Worm (Caenorhabditis elegans) whole organism, midembryonic: ENCODE measurements around the gene srd-50.

Source experiments
- T22C8.4 ChIP-seq: fragments of 200-800 bp; sonication (Bioruptor generic); IDR thresholded peaks from 2 replicates; pipeline ENCODE4 v1.3.6; 2022; ENCODE audit warnings: missing genetic modification characterization, missing compliant biosample characterization
- cog-1 ChIP-seq: sonication (generic microtip); optimal IDR thresholded peaks from 2 replicates; lab custom pipeline; 2016; ENCODE audit warnings: missing genetic modification characterization, missing compliant biosample characterization
- flt-1 ChIP-seq: fragments of 200-800 bp; sonication (Bioruptor generic); IDR thresholded peaks from 2 replicates; pipeline ENCODE4 v1.3.6; 2022; ENCODE audit warnings: missing genetic modification characterization, missing compliant biosample characterization
- klf-2 ChIP-seq: fragments of 200-800 bp; sonication (Bioruptor generic); conservative IDR thresholded peaks from 2 replicates; pipeline ENCODE4 v1.3.6; 2022; ENCODE audit warnings: missing genetic modification reagents, missing genetic modification characterization, missing compliant biosample characterization
- med-1 ChIP-seq: sonication (generic microtip); optimal IDR thresholded peaks from 2 replicates; lab custom pipeline; 2017; ENCODE audit warnings: missing genetic modification characterization, mild to moderate bottlenecking, missing compliant biosample characterization, antibody characterized with exemption, missing genetic modification reagents; ENCODE audit not compliant: insufficient read depth
- ref-1 ChIP-seq: fragments of 200-800 bp; sonication (Bioruptor generic); conservative IDR thresholded peaks from 2 replicates; pipeline ENCODE4 v1.3.6; 2022; ENCODE audit warnings: missing genetic modification reagents, missing genetic modification characterization, missing compliant biosample characterization
- tab-1 ChIP-seq: fragments of 200-800 bp; sonication (Bioruptor generic); IDR thresholded peaks from 2 replicates; pipeline ENCODE4 v1.3.6; 2022; ENCODE audit warnings: missing genetic modification characterization, missing compliant biosample characterization
- ztf-23 ChIP-seq: fragments of 200-800 bp; sonication (Bioruptor generic); IDR thresholded peaks from 2 replicates; pipeline ENCODE4 v1.3.6; 2022; ENCODE audit warnings: missing genetic modification reagents, missing genetic modification characterization, missing compliant biosample characterization
- ztf-29 ChIP-seq: fragments of 200-800 bp; sonication (Bioruptor generic); IDR thresholded peaks from 2 replicates; pipeline ENCODE4 v1.3.6; 2022; ENCODE audit warnings: missing genetic modification reagents, missing genetic modification characterization, missing compliant biosample characterization

The srd-50 gene

DNA sequence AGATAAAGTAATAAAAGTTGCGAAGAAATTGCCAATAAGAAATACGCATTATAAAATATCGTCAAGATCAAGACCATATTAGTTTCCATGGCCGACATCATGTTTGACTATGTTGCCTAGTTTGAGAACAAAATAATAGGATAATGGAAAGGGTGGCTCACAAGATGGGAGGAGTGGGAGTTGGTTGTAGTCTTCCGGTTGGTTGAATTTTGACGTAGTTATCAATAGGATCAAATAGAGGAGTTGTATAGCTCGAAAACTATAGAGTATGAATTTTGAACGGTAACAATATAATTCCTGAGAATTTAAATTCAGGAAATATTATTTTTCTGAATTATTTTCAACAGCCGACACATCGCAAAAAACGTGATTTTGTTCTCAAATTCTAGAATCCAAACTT lies at the start of gene srd-50:
srd-50 (minus strand) TSS at position 101 of the 400 bp plus-strand sequence.
- no peak for TF ChIP-seq T22C8.4 (GFP tag; lab: Robert Waterston, UW)
- TF ChIP-seq cog-1 (tag; lab: Kevin White, UChicago) = no peak
- TF ChIP-seq flt-1 = no peak
- TF ChIP-seq med-1 = no peak
- no peak for TF ChIP-seq tab-1 (GFP tag; lab: Robert Waterston, UW)
- TF ChIP-seq ztf-23 (GFP tag; lab: Robert Waterston, UW) = no peak
- TF ChIP-seq ztf-29 (GFP tag; lab: Robert Waterston, UW) = no peak
- no peak for TF ChIP-seq ref-1
- TF ChIP-seq klf-2 (GFP tag; lab: Robert Waterston, UW) = no peak

- TF ChIP-seq tab-1 (GFP tag; lab: Robert Waterston, UW) = no peak
- TF ChIP-seq ref-1 = no peak
Measured at ce11 chrX:13530015-13530778, 48.6 kb upstream of the srd-50 start.

ce11 chrX:13528630-13529138 lies 47.1 kb upstream of the srd-50 start, which contains the start of gene F18H3.4:
F18H3.4 (plus strand) TSS chrX:13529088.
- TF ChIP-seq klf-2 (GFP tag; lab: Robert Waterston, UW) (no peak), med-1 (no peak)

- peak; percentile 72 for TF ChIP-seq ztf-23 (GFP tag; lab: Robert Waterston, UW)
- peak; percentile 73 for TF ChIP-seq ztf-29 (GFP tag; lab: Robert Waterston, UW)
- TF ChIP-seq flt-1 = 0 out of 2 replicates have a peak, but pooled peaks have one; percentile 39
- no peak for TF ChIP-seq ref-1
- no peak for TF ChIP-seq T22C8.4 (GFP tag; lab: Robert Waterston, UW)
- TF ChIP-seq med-1 = no peak
- no peak for TF ChIP-seq klf-2 (GFP tag; lab: Robert Waterston, UW)
- TF ChIP-seq cog-1 (tag; lab: Kevin White, UChicago) = peak; percentile 69
Measured at ce11 chrX:13527347-13528092, 45.9 kb upstream of the srd-50 start, which contains the start of gene pab-2. pab-2 (minus strand) TSS chrX:13527415.

DNA sequence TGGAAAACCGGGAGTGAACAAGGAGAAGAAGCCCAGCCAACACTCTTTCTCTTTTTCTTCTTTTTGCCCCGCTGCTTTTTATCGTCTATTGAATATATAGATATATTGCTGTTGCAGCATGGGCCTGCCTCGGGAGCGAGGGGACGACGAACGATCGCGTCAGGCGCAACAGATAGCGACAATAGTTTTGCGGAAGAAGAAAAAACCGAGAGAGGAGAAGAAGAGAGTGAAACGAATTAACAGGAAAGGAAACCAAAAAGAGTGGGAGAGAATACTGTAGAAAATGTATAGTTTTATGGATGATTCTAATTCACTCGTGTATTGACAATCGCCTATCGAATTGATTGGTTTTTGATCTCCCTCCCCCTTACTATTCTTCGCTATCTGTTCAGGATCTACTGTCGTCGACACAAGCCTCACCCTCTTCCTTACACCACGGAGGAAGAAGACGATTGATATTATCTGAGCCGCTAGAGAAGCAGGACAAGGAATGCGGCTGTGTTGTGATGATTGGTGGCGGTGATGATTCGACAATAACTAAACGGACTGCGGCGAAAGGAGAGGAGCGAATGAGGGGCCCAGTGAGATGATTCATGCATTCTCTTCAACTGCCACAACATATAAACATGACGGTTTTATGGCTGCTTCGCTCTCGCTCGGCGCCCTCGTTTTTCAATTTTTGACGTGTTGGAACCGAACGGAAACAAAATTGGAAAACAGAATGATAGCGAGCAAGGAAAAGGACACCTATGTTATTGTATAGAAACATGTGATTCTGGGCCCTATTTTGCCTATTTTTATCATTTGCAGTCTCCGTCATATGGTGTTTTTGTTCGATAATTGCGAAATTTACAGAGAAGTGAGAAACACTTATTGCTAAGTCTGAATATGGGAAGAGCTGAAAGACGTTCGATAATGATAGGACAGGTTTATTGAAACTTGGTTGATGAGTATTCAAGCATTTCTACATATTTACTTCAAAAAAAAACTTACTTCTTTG lies 44.9 kb upstream of the srd-50 start:
- TF ChIP-seq ztf-23 (GFP tag; lab: Robert Waterston, UW) (0 out of 2 replicates have a peak, but pooled peaks have one; percentile 20), ztf-29 (GFP tag; lab: Robert Waterston, UW) (0 out of 2 replicates have a peak, but pooled peaks have one; percentile 45), med-1 (no peak)

ce11 chrX:13525094-13525493 lies 43.5 kb upstream of the srd-50 start:
- TF ChIP-seq ztf-23 (GFP tag; lab: Robert Waterston, UW) = no peak
- no peak for TF ChIP-seq ztf-29 (GFP tag; lab: Robert Waterston, UW)
- TF ChIP-seq med-1 = no peak
- no peak for TF ChIP-seq T22C8.4 (GFP tag; lab: Robert Waterston, UW)
- no peak for TF ChIP-seq klf-2 (GFP tag; lab: Robert Waterston, UW)
- TF ChIP-seq ref-1 = no peak
- no peak for TF ChIP-seq flt-1
- no peak for TF ChIP-seq cog-1 (tag; lab: Kevin White, UChicago)
- TF ChIP-seq tab-1 (GFP tag; lab: Robert Waterston, UW) = no peak

ce11 chrX:13518861-13519713 lies 37.5 kb upstream of the srd-50 start, which contains the start of the genes cdk-4 and F18H3.1:
cdk-4 (minus strand) TSS chrX:13518911.
F18H3.1 (plus strand) TSS chrX:13519663.
- TF ChIP-seq ref-1 (no peak), T22C8.4 (GFP tag; lab: Robert Waterston, UW) (no peak), ztf-29 (GFP tag; lab: Robert Waterston, UW) (no peak), flt-1 (peak; percentile 70; the same call in 1 of the 2 replicates), cog-1 (tag; lab: Kevin White, UChicago) (peak; percentile 64), med-1 (no peak), klf-2 (GFP tag; lab: Robert Waterston, UW) (no peak), tab-1 (GFP tag; lab: Robert Waterston, UW) (no peak), ztf-23 (GFP tag; lab: Robert Waterston, UW) (no peak)

DNA sequence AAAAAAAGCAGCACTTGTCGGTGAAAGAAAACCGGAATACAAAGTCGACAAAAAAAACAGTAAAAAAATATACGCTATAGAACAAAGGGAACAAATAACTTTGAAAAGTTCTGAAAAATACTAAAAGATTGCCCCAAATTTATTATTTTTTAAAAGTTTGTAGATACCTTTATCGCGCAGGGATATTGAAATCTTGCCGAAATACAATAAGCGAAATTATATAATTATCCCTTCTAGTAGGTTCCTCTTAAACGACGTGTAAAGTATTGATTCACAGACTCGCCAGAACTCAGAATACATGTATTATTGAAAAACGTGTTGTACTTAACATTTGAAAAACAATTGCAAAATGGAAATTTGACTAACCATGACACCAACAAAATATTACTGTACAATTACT lies 32.8 kb upstream of the srd-50 start:
- TF ChIP-seq cog-1 (tag; lab: Kevin White, UChicago) = peak; percentile 59
- no peak for TF ChIP-seq klf-2 (GFP tag; lab: Robert Waterston, UW)
- TF ChIP-seq ref-1 = no peak
- no peak for TF ChIP-seq flt-1
- no peak for TF ChIP-seq ztf-23 (GFP tag; lab: Robert Waterston, UW)
- TF ChIP-seq T22C8.4 (GFP tag; lab: Robert Waterston, UW) = peak; percentile 78
